Fruit fly (Drosophila melanogaster): ENCODE measurements around the gene CG32686.

dm6 chrX:10369315-10369714 lies 5.8 kb downstream of the CG32686 start:
- TF ChIP-seq CG16779 (tag; optimal IDR thresholded peaks at IDR 0.05) (no peak), net (GFP tag; optimal IDR thresholded peaks at IDR 0.05) (no peak), acj6 (GFP tag; optimal IDR thresholded peaks at IDR 0.05) (no peak), dac (GFP tag; optimal IDR thresholded peaks at IDR 0.05) (no peak), Gug (GFP tag; IDR thresholded peaks at IDR 0.05) (no peak)
